Fruit fly (Drosophila melanogaster) whole organism, pupa: Measurements from ENCODE around the gene dnc.
A peak's percentile ranks its signal among the peaks of the same experiment; 100 is the strongest.

Experiments
- CG10348 ChIP-seq: fragments of 200-800 bp; sonication (Bioruptor generic); IDR thresholded peaks from 2 replicates; pipeline ENCODE4 v1.3.6; 2022; ENCODE audit warnings: missing biosample characterization, missing genetic modification characterization
- CG12605 ChIP-seq: fragments of 200-800 bp; sonication (Bioruptor generic); IDR thresholded peaks from 2 replicates; pipeline ENCODE4 v1.3.6; 2022; ENCODE audit warnings: missing biosample characterization, missing genetic modification characterization
- CG13204 ChIP-seq: fragments of 200-800 bp; sonication (Bioruptor generic); optimal IDR thresholded peaks from 2 replicates; lab custom pipeline; 2018; ENCODE audit warnings: missing biosample characterization, mild to moderate bottlenecking, missing genetic modification characterization, moderate library complexity
- CG14655 ChIP-seq: fragments of 200-800 bp; sonication (Bioruptor generic); optimal IDR thresholded peaks from 3 replicates; lab custom pipeline; 2017; ENCODE audit warnings: mild to moderate bottlenecking, missing biosample characterization, missing genetic modification reagents, missing genetic modification characterization
- CG15710 ChIP-seq: fragments of 200-800 bp; sonication (Bioruptor generic); optimal IDR thresholded peaks from 2 replicates; lab custom pipeline; 2018; ENCODE audit warnings: missing biosample characterization, mild to moderate bottlenecking, missing genetic modification characterization, moderate library complexity
- CG17806 ChIP-seq: fragments of 200-800 bp; sonication (Bioruptor generic); optimal IDR thresholded peaks from 2 replicates; lab custom pipeline; 2018; ENCODE audit warnings: missing biosample characterization, mild to moderate bottlenecking, missing genetic modification characterization, moderate library complexity
- CG32121 ChIP-seq: fragments of 200-800 bp; sonication (Bioruptor generic); IDR thresholded peaks from 2 replicates; pipeline ENCODE4 v1.3.6; 2022; ENCODE audit warnings: missing biosample characterization, missing genetic modification characterization
- CG34367 ChIP-seq: fragments of 200-800 bp; sonication (Bioruptor generic); optimal IDR thresholded peaks from 2 replicates; lab custom pipeline; 2018; ENCODE audit warnings: missing biosample characterization, mild to moderate bottlenecking, missing genetic modification characterization
- CG4496 ChIP-seq: fragments of 200-800 bp; sonication (Bioruptor generic); IDR thresholded peaks from 3 replicates; pipeline ENCODE4 v1.3.6; 2022; ENCODE audit warnings: missing biosample characterization, missing genetic modification characterization
- CG8159 ChIP-seq: fragments of 200-800 bp; sonication (Bioruptor generic); optimal IDR thresholded peaks from 3 replicates; lab custom pipeline; 2018; ENCODE audit warnings: missing biosample characterization, mild to moderate bottlenecking, missing genetic modification characterization, moderate library complexity
- CG8301 ChIP-seq: fragments of 200-800 bp; sonication (Bioruptor generic); optimal IDR thresholded peaks from 2 replicates; lab custom pipeline; 2018; ENCODE audit warnings: missing biosample characterization, mild to moderate bottlenecking, missing genetic modification characterization
- CG9948 ChIP-seq: fragments of 200-800 bp; sonication (Bioruptor generic); optimal IDR thresholded peaks from 2 replicates; lab custom pipeline; 2018; ENCODE audit warnings: missing biosample characterization, mild to moderate bottlenecking, missing genetic modification characterization, moderate library complexity
- D1 ChIP-seq: fragments of 200-800 bp; sonication (Bioruptor generic); optimal IDR thresholded peaks from 2 replicates; lab custom pipeline; 2018; ENCODE audit warnings: missing biosample characterization, mild to moderate bottlenecking, missing genetic modification characterization, moderate library complexity
- EcR ChIP-seq: fragments of 200-800 bp; sonication (Bioruptor generic); optimal IDR thresholded peaks from 3 replicates; lab custom pipeline; 2019; ENCODE audit warnings: missing biosample characterization, missing genetic modification characterization, mild to moderate bottlenecking, moderate library complexity, missing genetic modification reagents
- Ets98B ChIP-seq: fragments of 200-800 bp; sonication (Bioruptor generic); IDR thresholded peaks from 2 replicates; pipeline ENCODE4 v1.3.6; 2022; ENCODE audit warnings: missing biosample characterization, missing genetic modification characterization
- Pif1A ChIP-seq: fragments of 200-800 bp; sonication (Bioruptor generic); optimal IDR thresholded peaks from 3 replicates; lab custom pipeline; 2016; ENCODE audit warnings: missing biosample characterization, missing genetic modification characterization
- Pif1B ChIP-seq: fragments of 200-800 bp; sonication (Bioruptor generic); optimal IDR thresholded peaks from 3 replicates; lab custom pipeline; 2016; ENCODE audit warnings: missing biosample characterization, missing genetic modification characterization
- Snoo ChIP-seq: fragments of 200-800 bp; sonication (Bioruptor generic); optimal IDR thresholded peaks from 3 replicates; lab custom pipeline; 2017; ENCODE audit warnings: missing biosample characterization, mild to moderate bottlenecking, missing genetic modification characterization, inconsistent platforms
- fd96Ca ChIP-seq: fragments of 200-800 bp; sonication (Bioruptor generic); IDR thresholded peaks from 3 replicates; pipeline ENCODE4 v1.3.6; 2022; ENCODE audit warnings: missing biosample characterization, missing genetic modification characterization
- gl ChIP-seq: fragments of 200-800 bp; sonication (Bioruptor generic); optimal IDR thresholded peaks from 2 replicates; lab custom pipeline; 2018; ENCODE audit warnings: missing biosample characterization, mild to moderate bottlenecking, missing genetic modification characterization
- rn ChIP-seq: fragments of 200-800 bp; sonication (Bioruptor generic); IDR thresholded peaks from 2 replicates; pipeline ENCODE4 v1.3.6; 2022; ENCODE audit warnings: missing biosample characterization, missing genetic modification characterization

Gene dnc

DNA sequence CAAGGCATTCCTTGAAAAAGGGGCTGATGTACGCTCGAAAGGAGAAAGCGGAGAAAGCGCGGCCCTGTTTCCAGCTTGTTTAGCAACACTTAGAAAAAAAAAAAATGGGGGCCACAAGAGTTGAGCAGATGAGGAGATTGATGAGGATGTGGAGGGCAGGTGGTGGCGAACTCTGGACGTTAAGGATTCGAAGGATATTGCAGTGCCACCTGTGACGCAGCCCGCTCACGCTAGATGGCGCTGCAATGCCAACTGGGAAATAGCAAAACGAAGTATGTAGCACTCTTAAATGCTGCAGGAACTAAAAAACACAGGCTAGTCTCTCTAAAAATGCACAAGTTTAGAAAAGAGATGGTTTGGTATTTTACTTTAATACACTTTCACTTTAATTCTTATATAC, 135.1 kb downstream of the dnc start:
- TF ChIP-seq fd96Ca (GFP tag; lab: Robert Waterston, UW), result no peak
- no peak for TF ChIP-seq CG17806 (tag; lab: Kevin White, UChicago)
- no peak for TF ChIP-seq Pif1A
- no peak for TF ChIP-seq Pif1B (GFP tag; lab: Kevin White, UChicago)
- no peak for TF ChIP-seq CG34367 (tag; lab: Kevin White, UChicago)
- no peak for TF ChIP-seq rn (GFP tag; lab: Robert Waterston, UW)
- no peak for TF ChIP-seq gl (tag; lab: Kevin White, UChicago)
- TF ChIP-seq CG15710 (tag; lab: Kevin White, UChicago), result no peak
- TF ChIP-seq CG8301 (tag; lab: Kevin White, UChicago), result no peak
- no peak for TF ChIP-seq CG14655 (GFP tag; lab: Kevin White, UChicago)
- TF ChIP-seq CG13204 (GFP tag; lab: Kevin White, UChicago), result no peak
- no peak for TF ChIP-seq CG8159 (tag; lab: Kevin White, UChicago)
- TF ChIP-seq Snoo (tag; lab: Kevin White, UChicago), result no peak

DNA sequence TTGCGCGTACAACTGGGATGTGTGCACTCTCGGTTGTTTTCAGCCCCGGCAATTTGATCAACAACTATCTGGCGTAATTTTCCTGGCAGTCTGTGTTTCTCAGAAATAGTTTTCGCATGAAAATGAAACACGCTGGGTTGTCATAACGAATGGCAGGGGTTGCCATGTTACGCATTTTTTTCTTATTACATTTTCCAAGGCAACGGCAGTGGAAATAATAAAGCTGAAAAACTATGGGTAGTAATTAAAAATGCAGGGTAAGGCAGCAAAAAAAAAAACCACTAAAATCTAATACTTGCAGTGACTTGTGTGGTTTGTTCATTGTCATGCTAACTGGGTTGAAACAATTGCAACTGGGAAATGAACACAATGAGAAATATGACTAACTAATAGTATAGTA, 140.1 kb downstream of the dnc start, which contains the start of gene CG10793:
TSS of gene CG10793 (minus strand) at position 101 of the 400 bp plus-strand sequence.
- no peak for TF ChIP-seq Pif1B (GFP tag; lab: Kevin White, UChicago)
- TF ChIP-seq fd96Ca (GFP tag; lab: Robert Waterston, UW), result no peak
- no peak for TF ChIP-seq CG10348 (GFP tag; lab: Robert Waterston, UW)
- TF ChIP-seq gl (tag; lab: Kevin White, UChicago), result no peak
- no peak for TF ChIP-seq CG9948
- TF ChIP-seq rn (GFP tag; lab: Robert Waterston, UW), result no peak
- no peak for TF ChIP-seq CG14655 (GFP tag; lab: Kevin White, UChicago)
- no peak for TF ChIP-seq CG8159 (tag; lab: Kevin White, UChicago)
- TF ChIP-seq, all 21 proteins: peak for 0

DNA sequence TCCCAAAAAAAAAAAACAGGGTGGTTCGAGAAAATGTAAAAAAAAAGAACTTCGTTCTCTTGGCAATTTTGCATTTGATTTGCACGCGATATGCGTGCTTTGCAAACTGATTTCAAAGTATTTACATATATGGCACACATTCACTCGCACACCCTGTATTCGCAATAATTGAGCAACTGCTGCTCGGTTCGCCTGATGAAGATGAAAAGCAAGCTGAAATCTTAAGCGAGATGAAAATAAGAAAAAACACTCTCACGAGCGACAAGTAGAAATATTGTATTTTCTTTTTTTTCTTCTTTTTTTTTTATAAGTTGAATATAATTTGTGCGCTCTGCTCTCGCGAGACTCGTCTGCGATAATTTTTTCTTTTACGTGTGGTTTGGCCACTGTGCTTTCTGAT, 152.7 kb downstream of the dnc start:
- TF ChIP-seq CG32121 (GFP tag; lab: Robert Waterston, UW), result peak; percentile 91
- TF ChIP-seq CG8159 (tag; lab: Kevin White, UChicago), result peak; percentile 61
- TF ChIP-seq CG17806 (tag; lab: Kevin White, UChicago), result peak; percentile 55
- TF ChIP-seq Pif1B (GFP tag; lab: Kevin White, UChicago), result peak; percentile 75
- peak; percentile 38 for TF ChIP-seq CG34367 (tag; lab: Kevin White, UChicago)
- TF ChIP-seq CG12605 (GFP tag; lab: Robert Waterston, UW), result peak; percentile 88
- peak; percentile 95 for TF ChIP-seq fd96Ca (GFP tag; lab: Robert Waterston, UW)
- TF ChIP-seq D1 (tag; lab: Kevin White, UChicago), result no peak
- TF ChIP-seq Snoo (tag; lab: Kevin White, UChicago), result peak; percentile 62
- peak; percentile 75 for TF ChIP-seq CG14655 (GFP tag; lab: Kevin White, UChicago)
- peak; percentile 92 for TF ChIP-seq Ets98B (GFP tag; lab: Robert Waterston, UW)
- peak; percentile 96 for TF ChIP-seq CG4496 (GFP tag; lab: Robert Waterston, UW)
- no peak for TF ChIP-seq CG13204 (GFP tag; lab: Kevin White, UChicago)
- peak; percentile 82 for TF ChIP-seq gl (tag; lab: Kevin White, UChicago)
- no peak for TF ChIP-seq EcR
- peak; percentile 78 for TF ChIP-seq Pif1A
- peak; percentile 42 for TF ChIP-seq CG9948
- peak; percentile 59; the same call in 1 of the 2 replicates for TF ChIP-seq CG10348 (GFP tag; lab: Robert Waterston, UW)
- peak; percentile 66; the same call in 1 of the 2 replicates for TF ChIP-seq rn (GFP tag; lab: Robert Waterston, UW)
- peak; percentile 61 for TF ChIP-seq CG8301 (tag; lab: Kevin White, UChicago)
- TF ChIP-seq CG15710 (tag; lab: Kevin White, UChicago), result peak; percentile 49

DNA sequence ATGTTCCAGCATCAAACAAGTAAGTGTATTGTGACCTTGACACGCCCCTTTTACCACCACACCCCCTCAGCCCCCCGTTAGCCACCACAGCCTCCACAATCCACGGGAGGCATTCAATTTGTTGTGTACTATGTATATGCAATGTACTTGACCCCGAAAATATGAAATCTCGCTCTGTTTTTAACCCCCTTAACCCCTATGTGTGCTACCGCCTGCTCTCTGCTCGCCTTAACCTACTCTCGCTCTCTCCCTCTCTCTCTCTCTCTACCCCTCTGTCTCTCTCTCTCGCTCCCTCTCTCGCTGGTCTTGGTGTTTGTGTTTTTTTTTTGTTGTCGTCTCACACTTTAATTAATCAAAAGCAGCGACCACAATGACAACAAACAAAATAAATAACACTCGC, 156.3 kb downstream of the dnc start:
- TF ChIP-seq CG32121 (GFP tag; lab: Robert Waterston, UW) (no peak), CG8301 (tag; lab: Kevin White, UChicago) (no peak), Pif1B (GFP tag; lab: Kevin White, UChicago) (no peak), Snoo (tag; lab: Kevin White, UChicago) (no peak), CG12605 (GFP tag; lab: Robert Waterston, UW) (no peak)
- TF ChIP-seq, all 21 proteins: peak for 0

DNA sequence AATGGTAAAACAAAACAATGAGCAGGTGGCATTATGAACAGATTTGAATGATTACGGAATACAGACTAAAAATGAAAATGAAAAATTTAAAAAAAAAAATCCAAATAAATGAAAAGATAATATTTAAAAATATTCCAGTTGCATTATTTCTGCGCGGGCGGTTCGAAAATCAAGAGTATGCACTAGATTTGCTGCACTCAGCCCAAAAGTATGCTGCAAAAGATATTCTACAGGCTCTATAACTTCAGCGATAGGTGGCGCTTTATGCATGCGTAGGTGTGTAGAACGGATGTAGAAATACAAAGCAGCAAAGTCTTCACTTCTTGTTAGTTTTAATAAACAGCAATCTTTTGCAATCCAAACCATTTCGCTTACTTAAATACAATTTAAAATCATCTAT, 167.4 kb downstream of the dnc start:
- TF ChIP-seq CG8301 (tag; lab: Kevin White, UChicago) (no peak), Pif1B (GFP tag; lab: Kevin White, UChicago) (no peak), D1 (tag; lab: Kevin White, UChicago) (peak; percentile 64), CG32121 (GFP tag; lab: Robert Waterston, UW) (no peak), CG14655 (GFP tag; lab: Kevin White, UChicago) (no peak)

DNA sequence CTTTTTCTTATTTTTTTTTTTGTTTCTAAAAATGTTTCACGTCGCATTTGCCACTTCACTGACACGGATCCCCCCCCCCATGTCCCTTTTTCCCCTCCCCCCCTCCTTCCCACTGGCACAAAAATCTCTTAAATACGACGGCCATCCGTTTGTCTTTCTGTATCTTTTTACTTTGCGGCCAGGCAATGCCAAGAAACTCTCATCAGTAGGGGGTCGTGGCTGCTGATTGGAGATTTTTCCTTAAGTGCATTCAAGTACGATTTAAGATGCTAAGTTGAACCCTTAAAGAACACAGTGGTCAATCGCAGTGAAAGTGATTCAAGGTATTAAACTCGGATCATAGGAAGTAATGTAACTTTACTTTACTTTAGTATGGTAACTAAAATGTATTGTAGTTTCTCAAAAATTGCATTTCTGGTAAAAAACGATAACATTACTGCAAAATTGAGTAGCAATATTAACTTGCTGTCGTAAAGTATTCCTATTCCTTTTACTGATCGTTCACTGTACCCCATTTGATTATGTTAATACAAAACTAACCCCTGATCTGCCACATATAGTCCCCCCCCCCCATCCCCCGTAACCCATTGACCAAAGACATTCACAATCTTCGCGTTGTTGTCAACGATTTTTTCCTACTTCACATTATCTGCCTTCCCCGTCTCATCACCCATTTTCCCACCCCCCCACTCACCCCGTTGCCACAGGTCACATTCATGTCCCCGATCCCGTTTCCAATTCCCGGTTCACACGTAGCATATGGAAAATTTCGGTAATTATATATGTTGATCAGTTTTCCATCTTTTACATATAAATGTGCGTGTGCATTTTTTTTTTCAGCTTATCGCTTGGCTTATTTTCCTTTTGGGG, 168.4 kb downstream of the dnc start:
- TF ChIP-seq CG8159 (tag; lab: Kevin White, UChicago) (no peak), CG15710 (tag; lab: Kevin White, UChicago) (no peak), CG9948 (no peak), CG34367 (tag; lab: Kevin White, UChicago) (no peak), CG12605 (GFP tag; lab: Robert Waterston, UW) (no peak), Pif1A (no peak), gl (tag; lab: Kevin White, UChicago) (no peak), fd96Ca (GFP tag; lab: Robert Waterston, UW) (no peak), Snoo (tag; lab: Kevin White, UChicago) (no peak), Ets98B (GFP tag; lab: Robert Waterston, UW) (no peak), CG14655 (GFP tag; lab: Kevin White, UChicago) (no peak), EcR (no peak), CG13204 (GFP tag; lab: Kevin White, UChicago) (no peak), D1 (tag; lab: Kevin White, UChicago) (no peak), CG4496 (GFP tag; lab: Robert Waterston, UW) (no peak), CG10348 (GFP tag; lab: Robert Waterston, UW) (no peak)
